Fruit fly (Drosophila melanogaster) whole organism, embryonic: ENCODE measurements around the gene CG5815.

Experiments used
- Atf6 ChIP-seq: fragments of 200-800 bp; sonication (Bioruptor generic); IDR thresholded peaks from 2 replicates; pipeline ENCODE4 v1.3.6; 2022; ENCODE audit warnings: missing biosample characterization, missing genetic modification characterization
- BEAF-32 ChIP-seq: fragments of 200-800 bp; sonication (Bioruptor generic); optimal IDR thresholded peaks from 3 replicates; lab custom pipeline; 2017; ENCODE audit warnings: missing biosample characterization, missing genetic modification characterization, mild to moderate bottlenecking, moderate library complexity, missing genetic modification reagents
- BtbVII ChIP-seq: fragments of 200-800 bp; sonication (Bioruptor generic); optimal IDR thresholded peaks from 3 replicates; lab custom pipeline; 2017; ENCODE audit warnings: missing biosample characterization, mild to moderate bottlenecking, missing genetic modification characterization
- CG10321 ChIP-seq: fragments of 200-800 bp; sonication (Bioruptor generic); IDR thresholded peaks from 2 replicates; pipeline ENCODE4 v1.3.6; 2022; ENCODE audit warnings: missing biosample characterization, missing genetic modification characterization
- CG10959 ChIP-seq: fragments of 200-800 bp; sonication (Bioruptor generic); IDR thresholded peaks from 2 replicates; pipeline ENCODE4 v1.3.6; 2022; ENCODE audit warnings: missing biosample characterization, missing genetic modification characterization
- CG1233 ChIP-seq: fragments of 200-800 bp; sonication (Bioruptor generic); optimal IDR thresholded peaks from 4 replicates; lab custom pipeline; 2018; ENCODE audit warnings: missing biosample characterization, mild to moderate bottlenecking, missing genetic modification characterization
- CG12659 ChIP-seq: fragments of 200-800 bp; sonication (Bioruptor generic); optimal IDR thresholded peaks from 3 replicates; lab custom pipeline; 2017; ENCODE audit warnings: mild to moderate bottlenecking, missing biosample characterization, missing genetic modification reagents, missing genetic modification characterization
- CG13287 ChIP-seq: fragments of 200-800 bp; sonication (Bioruptor generic); IDR thresholded peaks from 2 replicates; pipeline ENCODE4 v1.3.6; 2022; ENCODE audit warnings: missing biosample characterization, missing genetic modification characterization; ENCODE audit not compliant: partially characterized antibody
- CG14014 ChIP-seq: fragments of 200-800 bp; sonication (Bioruptor generic); IDR thresholded peaks from 2 replicates; pipeline ENCODE4 v1.3.6; 2022; ENCODE audit warnings: missing biosample characterization, missing genetic modification characterization
- CG15479 ChIP-seq: fragments of 200-800 bp; sonication (Bioruptor generic); optimal IDR thresholded peaks from 3 replicates; lab custom pipeline; 2019; ENCODE audit warnings: missing biosample characterization, mild to moderate bottlenecking, missing genetic modification characterization, moderate library complexity
- CG16779 ChIP-seq: fragments of 200-800 bp; sonication (Bioruptor generic); IDR thresholded peaks from 2 replicates; pipeline ENCODE4 v1.3.6; 2022; ENCODE audit warnings: missing biosample characterization, missing genetic modification characterization
- CG17186 ChIP-seq: fragments of 200-800 bp; sonication (Bioruptor generic); optimal IDR thresholded peaks from 3 replicates; lab custom pipeline; 2017; ENCODE audit warnings: missing biosample characterization, missing genetic modification reagents, missing genetic modification characterization
- CG1832 ChIP-seq: fragments of 200-800 bp; sonication (Bioruptor generic); optimal IDR thresholded peaks from 2 replicates; lab custom pipeline; 2017; ENCODE audit warnings: missing biosample characterization, mild to moderate bottlenecking, missing genetic modification characterization, inconsistent platforms
- CG2120 ChIP-seq: fragments of 200-800 bp; sonication (Bioruptor generic); optimal IDR thresholded peaks from 3 replicates; lab custom pipeline; 2016; ENCODE audit warnings: missing biosample characterization, missing genetic modification characterization
- CG2199 ChIP-seq: fragments of 200-800 bp; sonication (Bioruptor generic); IDR thresholded peaks from 3 replicates; pipeline ENCODE4 v1.3.6; 2022; ENCODE audit warnings: missing biosample characterization, missing genetic modification characterization
- CG32767 ChIP-seq: fragments of 200-800 bp; sonication (Bioruptor generic); IDR thresholded peaks from 2 replicates; pipeline ENCODE4 v1.3.6; 2022; ENCODE audit warnings: missing biosample characterization, missing genetic modification characterization
- CG34422 ChIP-seq: fragments of 200-800 bp; sonication (Bioruptor generic); IDR thresholded peaks from 3 replicates; pipeline ENCODE4 v1.3.6; 2022; ENCODE audit warnings: missing biosample characterization, missing genetic modification characterization
- CG7556 ChIP-seq: fragments of 200-800 bp; sonication (Bioruptor generic); optimal IDR thresholded peaks from 2 replicates; lab custom pipeline; 2017; ENCODE audit warnings: missing biosample characterization, mild to moderate bottlenecking, missing genetic modification characterization
- CG8924 ChIP-seq: fragments of 200-800 bp; optimal IDR thresholded peaks from 3 replicates; lab custom pipeline; 2019; ENCODE audit warnings: missing biosample characterization, mild to moderate bottlenecking, missing genetic modification characterization, moderate library complexity
- CG9215 ChIP-seq: fragments of 200-800 bp; sonication (Bioruptor generic); IDR thresholded peaks from 2 replicates; pipeline ENCODE4 v1.3.6; 2022; ENCODE audit warnings: missing biosample characterization, missing genetic modification characterization
- CG9437 ChIP-seq: fragments of 200-800 bp; sonication (Bioruptor generic); optimal IDR thresholded peaks from 2 replicates; lab custom pipeline; 2018; ENCODE audit warnings: missing biosample characterization, mild to moderate bottlenecking, missing genetic modification characterization
- CTCF ChIP-seq: fragments of 200-800 bp; sonication (Bioruptor generic); optimal IDR thresholded peaks from 2 replicates; lab custom pipeline; 2017; ENCODE audit warnings: missing biosample characterization, mild to moderate bottlenecking, missing genetic modification characterization, moderate library complexity
- Dad ChIP-seq: fragments of 200-800 bp; sonication (Bioruptor generic); optimal IDR thresholded peaks from 3 replicates; lab custom pipeline; 2016; ENCODE audit warnings: missing biosample characterization, missing genetic modification characterization
- Doc2 ChIP-seq: fragments of 200-800 bp; sonication (Bioruptor generic); IDR thresholded peaks from 2 replicates; pipeline ENCODE4 v1.3.6; 2022; ENCODE audit warnings: missing biosample characterization, missing genetic modification characterization
- HLH3B ChIP-seq: fragments of 200-800 bp; sonication (Bioruptor generic); IDR thresholded peaks from 2 replicates; pipeline ENCODE4 v1.3.6; 2022; ENCODE audit warnings: missing biosample characterization, missing genetic modification characterization
- HLH4C ChIP-seq: fragments of 200-800 bp; sonication (Bioruptor generic); IDR thresholded peaks from 3 replicates; pipeline ENCODE4 v1.3.6; 2022; ENCODE audit warnings: missing biosample characterization, missing genetic modification characterization; ENCODE audit not compliant: partially characterized antibody
- Opbp ChIP-seq: fragments of 200-800 bp; sonication (Bioruptor generic); IDR thresholded peaks from 3 replicates; pipeline ENCODE4 v1.3.6; 2022; ENCODE audit warnings: missing biosample characterization, missing genetic modification characterization; ENCODE audit not compliant: partially characterized antibody
- Sin3A ChIP-seq: fragments of >200 bp; optimal IDR thresholded peaks from 2 replicates; lab custom pipeline; 2018
- Spps ChIP-seq: fragments of 200-800 bp; sonication (Bioruptor generic); optimal IDR thresholded peaks from 2 replicates; lab custom pipeline; 2018; ENCODE audit warnings: missing biosample characterization, mild to moderate bottlenecking, missing genetic modification characterization
- Vsx1 ChIP-seq: fragments of 200-800 bp; sonication (Bioruptor generic); optimal IDR thresholded peaks from 2 replicates; lab custom pipeline; 2017; ENCODE audit warnings: missing biosample characterization, mild to moderate bottlenecking, missing genetic modification characterization, missing genetic modification reagents
- YL-1 ChIP-seq: fragments of 200-800 bp; sonication (Bioruptor generic); optimal IDR thresholded peaks from 3 replicates; lab custom pipeline; 2017; ENCODE audit warnings: missing biosample characterization, mild to moderate bottlenecking, missing genetic modification characterization
- aop ChIP-seq: fragments of 200-800 bp; sonication (Bioruptor generic); IDR thresholded peaks from 2 replicates; pipeline ENCODE4 v1.3.6; 2022; ENCODE audit warnings: missing biosample characterization, missing genetic modification characterization
- bab2 ChIP-seq: fragments of 200-800 bp; sonication (Bioruptor generic); optimal IDR thresholded peaks from 2 replicates; lab custom pipeline; 2016; ENCODE audit warnings: missing biosample characterization, missing genetic modification characterization
- chinmo ChIP-seq: fragments of 200-800 bp; sonication (Bioruptor generic); IDR thresholded peaks from 4 replicates; pipeline ENCODE4 v1.3.6; 2022; ENCODE audit warnings: missing biosample characterization, missing genetic modification characterization; ENCODE audit not compliant: partially characterized antibody
- dan ChIP-seq: fragments of 200-800 bp; sonication (Bioruptor generic); IDR thresholded peaks from 2 replicates; pipeline ENCODE4 v1.3.6; 2022; ENCODE audit warnings: missing biosample characterization, missing genetic modification characterization
- dpn ChIP-seq, 2 experiments: fragments of 200-800 bp; sonication (Bioruptor generic); optimal IDR thresholded peaks; 3 replicates each; lab custom pipeline; 2016; ENCODE audit warnings: missing biosample characterization in 2 of 2, missing genetic modification characterization in 2 of 2
- gcm ChIP-seq: fragments of 200-800 bp; sonication (Bioruptor generic); optimal IDR thresholded peaks from 2 replicates; lab custom pipeline; 2019; ENCODE audit warnings: missing biosample characterization, mild to moderate bottlenecking, missing genetic modification characterization, moderate library complexity
- gfzf ChIP-seq: fragments of 200-800 bp; sonication (Bioruptor generic); optimal IDR thresholded peaks from 2 replicates; lab custom pipeline; 2016; ENCODE audit warnings: missing biosample characterization, mild to moderate bottlenecking, missing genetic modification characterization, moderate library complexity
- grau ChIP-seq: fragments of 200-800 bp; optimal IDR thresholded peaks from 3 replicates; lab custom pipeline; 2019; ENCODE audit warnings: missing biosample characterization, mild to moderate bottlenecking, missing genetic modification characterization, moderate library complexity
- hkb ChIP-seq, 2 experiments: fragments of 200-800 bp in 1 of 2; fragments of >200 bp in 1 of 2; sonication (Bioruptor generic) in 1 of 2; IDR thresholded peaks in 1 of 2; optimal IDR thresholded peaks in 1 of 2; 2 replicates each; pipeline versions ENCODE4 v1.3.6 to Lab custom; 2017 to 2022; ENCODE audit warnings: missing biosample characterization in 1 of 2, missing genetic modification characterization in 1 of 2
- jigr1 ChIP-seq: fragments of 200-800 bp; sonication (Bioruptor generic); IDR thresholded peaks from 3 replicates; pipeline ENCODE4 v1.3.6; 2022; ENCODE audit warnings: missing biosample characterization, missing genetic modification characterization
- jing ChIP-seq: fragments of 200-800 bp; sonication (Bioruptor generic); optimal IDR thresholded peaks from 2 replicates; lab custom pipeline; 2018; ENCODE audit warnings: missing biosample characterization, mild to moderate bottlenecking, missing genetic modification characterization
- lab ChIP-seq: fragments of 200-800 bp; sonication (Bioruptor generic); optimal IDR thresholded peaks from 3 replicates; lab custom pipeline; 2017; ENCODE audit warnings: missing biosample characterization, missing genetic modification characterization, mild to moderate bottlenecking, moderate library complexity, missing genetic modification reagents
- lilli ChIP-seq: fragments of 200-800 bp; sonication (Bioruptor generic); optimal IDR thresholded peaks from 3 replicates; lab custom pipeline; 2016; ENCODE audit warnings: missing biosample characterization, missing genetic modification characterization
- maf-S ChIP-seq: fragments of 200-800 bp; sonication (Bioruptor generic); optimal IDR thresholded peaks from 2 replicates; lab custom pipeline; 2016; ENCODE audit warnings: missing biosample characterization, missing genetic modification characterization
- p53 ChIP-seq: fragments of 200-800 bp; sonication (Bioruptor generic); optimal IDR thresholded peaks from 2 replicates; lab custom pipeline; 2016; ENCODE audit warnings: missing biosample characterization, missing genetic modification characterization
- peb ChIP-seq: fragments of 200-800 bp; sonication (Bioruptor generic); IDR thresholded peaks from 2 replicates; pipeline ENCODE4 v1.3.6; 2022; ENCODE audit warnings: missing biosample characterization, missing genetic modification characterization
- tgo ChIP-seq: fragments of 200-800 bp; sonication (Bioruptor generic); IDR thresholded peaks from 3 replicates; pipeline ENCODE4 v1.3.6; 2022; ENCODE audit warnings: missing biosample characterization, missing genetic modification characterization
- wdn ChIP-seq: fragments of 200-800 bp; sonication (Bioruptor generic); IDR thresholded peaks from 2 replicates; pipeline ENCODE4 v1.3.6; 2022; ENCODE audit warnings: missing biosample characterization, missing genetic modification characterization
- yki ChIP-seq: fragments of >200 bp; optimal IDR thresholded peaks from 3 replicates; lab custom pipeline; 2018

The CG5815 gene

dm6 chr3R:27129580-27130385, 17.4 kb downstream of the CG5815 start:
- no peak for TF ChIP-seq p53
- TF ChIP-seq Opbp: no peak
- TF ChIP-seq CG8924 (tag; lab: Kevin White, UChicago): no peak
- TF ChIP-seq CG7556 (GFP tag; lab: Kevin White, UChicago): no peak
- no peak for TF ChIP-seq CG10321 (GFP tag; lab: Robert Waterston, UW)
- TF ChIP-seq CG16779 (GFP tag; lab: Robert Waterston, UW): no peak
- TF ChIP-seq HLH4C (GFP tag; lab: Robert Waterston, UW): no peak
- no peak for TF ChIP-seq yki (lab: Kevin White, UChicago)
- peak; percentile 34; the same call in 1 of the 2 replicates for TF ChIP-seq CG14014 (GFP tag; lab: Robert Waterston, UW)
- no peak for TF ChIP-seq CG32767 (GFP tag; lab: Robert Waterston, UW)
- TF ChIP-seq Vsx1 (GFP tag; lab: Kevin White, UChicago): no peak
- TF ChIP-seq Dad (GFP tag; lab: Kevin White, UChicago): no peak
- 0 out of 2 replicates have a peak, but pooled peaks have one; percentile 34 for TF ChIP-seq wdn (GFP tag; lab: Robert Waterston, UW)
- TF ChIP-seq aop: no peak
- peak; percentile 36 for TF ChIP-seq lilli (GFP tag; lab: Kevin White, UChicago)
- TF ChIP-seq CG17186 (GFP tag; lab: Kevin White, UChicago): no peak
- TF ChIP-seq Atf6 (GFP tag; lab: Robert Waterston, UW): no peak; the same call in 1 of the 2 replicates
- no peak for TF ChIP-seq BtbVII (GFP tag; lab: Kevin White, UChicago)
- no peak for TF ChIP-seq Spps
- no peak for TF ChIP-seq hkb (optimal IDR thresholded peaks at IDR 0.05; lab: Kevin White, UChicago)
- TF ChIP-seq hkb (GFP tag; IDR thresholded peaks at IDR 0.05; lab: Robert Waterston, UW): peak; percentile 39; the same call in 1 of the 2 replicates
- TF ChIP-seq maf-S (GFP tag; lab: Kevin White, UChicago): no peak
- peak; percentile 17; the same call in 1 of the 2 replicates for TF ChIP-seq CG13287 (GFP tag; lab: Robert Waterston, UW)
- TF ChIP-seq peb (GFP tag; lab: Robert Waterston, UW): no peak
- TF ChIP-seq CG9215 (GFP tag; lab: Robert Waterston, UW): peak; percentile 16; the same call in 1 of the 2 replicates
- TF ChIP-seq gcm (GFP tag; lab: Kevin White, UChicago): no peak
- TF ChIP-seq grau: peak; percentile 50
- TF ChIP-seq CTCF (GFP tag; lab: Kevin White, UChicago): no peak
- TF ChIP-seq chinmo (GFP tag; lab: Robert Waterston, UW): peak; percentile 97
- TF ChIP-seq Doc2 (GFP tag; lab: Robert Waterston, UW): no peak
- TF ChIP-seq CG15479 (GFP tag; lab: Kevin White, UChicago): no peak
- peak; percentile 8 for TF ChIP-seq bab2 (GFP tag; lab: Kevin White, UChicago)
- TF ChIP-seq dpn (GFP tag; optimal IDR thresholded peaks at IDR 0.05; lab: Kevin White, UChicago): peak in 1 of 2 experiments; percentile 38
- TF ChIP-seq CG9437 (GFP tag; lab: Kevin White, UChicago): no peak
- TF ChIP-seq jigr1 (GFP tag; lab: Robert Waterston, UW): no peak
- TF ChIP-seq CG1233: no peak
- no peak for TF ChIP-seq Sin3A (lab: Kevin White, UChicago)
- peak; percentile 64 for TF ChIP-seq CG2120 (GFP tag; lab: Kevin White, UChicago)
- TF ChIP-seq CG12659: peak; percentile 13
- peak; percentile 25 for TF ChIP-seq lab
- TF ChIP-seq jing (GFP tag; lab: Kevin White, UChicago): no peak
- TF ChIP-seq CG2199 (GFP tag; lab: Robert Waterston, UW): no peak
- TF ChIP-seq gfzf (GFP tag; lab: Kevin White, UChicago): no peak
- 0 out of 3 replicates have a peak, but pooled peaks have one; percentile 20 for TF ChIP-seq CG34422 (GFP tag; lab: Robert Waterston, UW)
- TF ChIP-seq HLH3B: 0 out of 2 replicates have a peak, but pooled peaks have one; percentile 22
- TF ChIP-seq CG1832: no peak
- no peak for TF ChIP-seq YL-1 (GFP tag; lab: Kevin White, UChicago)
- TF ChIP-seq CG10959 (GFP tag; lab: Robert Waterston, UW): no peak
- no peak for TF ChIP-seq BEAF-32 (GFP tag; lab: Kevin White, UChicago)
- no peak for TF ChIP-seq tgo (GFP tag; lab: Robert Waterston, UW)
- TF ChIP-seq dan (GFP tag; lab: Robert Waterston, UW): no peak
